Fruit fly (Drosophila melanogaster) whole organism, embryonic: ENCODE data around the gene WASp.
A peak's percentile ranks its signal among the peaks of the same experiment; 100 is the strongest.

Experiments
- Asciz ChIP-seq: fragments of 200-800 bp; sonication (Bioruptor generic); optimal IDR thresholded peaks from 2 replicates; lab custom pipeline; 2017; ENCODE audit warnings: missing biosample characterization, mild to moderate bottlenecking, missing genetic modification characterization, missing genetic modification reagents
- Bteb2 ChIP-seq: fragments of 200-800 bp; sonication (Bioruptor generic); optimal IDR thresholded peaks from 2 replicates; lab custom pipeline; 2016; ENCODE audit warnings: missing biosample characterization, missing genetic modification characterization
- CG11456 ChIP-seq: fragments of 200-800 bp; sonication (Bioruptor generic); IDR thresholded peaks from 3 replicates; pipeline ENCODE4 v1.3.6; 2022; ENCODE audit warnings: missing biosample characterization, missing genetic modification characterization
- CG11504 ChIP-seq: fragments of 200-800 bp; sonication (Bioruptor generic); optimal IDR thresholded peaks from 3 replicates; lab custom pipeline; 2019; ENCODE audit warnings: missing biosample characterization, mild to moderate bottlenecking, missing genetic modification characterization, moderate library complexity
- CG11695 ChIP-seq: fragments of 200-800 bp; sonication (Bioruptor generic); IDR thresholded peaks from 3 replicates; pipeline ENCODE4 v1.3.6; 2022; ENCODE audit warnings: missing biosample characterization, missing genetic modification characterization
- CG12391 ChIP-seq: fragments of 200-800 bp; sonication (Bioruptor generic); optimal IDR thresholded peaks from 3 replicates; lab custom pipeline; 2018; ENCODE audit warnings: missing biosample characterization, mild to moderate bottlenecking, missing genetic modification characterization, moderate library complexity
- CG13296 ChIP-seq: fragments of 200-800 bp; sonication (Bioruptor generic); optimal IDR thresholded peaks from 3 replicates; lab custom pipeline; 2018; ENCODE audit warnings: missing biosample characterization, mild to moderate bottlenecking, missing genetic modification characterization
- CG1529 ChIP-seq: fragments of 200-800 bp; sonication (Bioruptor generic); optimal IDR thresholded peaks from 3 replicates; lab custom pipeline; 2018; ENCODE audit warnings: missing biosample characterization, missing genetic modification characterization
- CG17802 ChIP-seq: fragments of 200-800 bp; sonication (Bioruptor generic); optimal IDR thresholded peaks from 2 replicates; lab custom pipeline; 2018; ENCODE audit warnings: missing biosample characterization, mild to moderate bottlenecking, missing genetic modification characterization, moderate library complexity
- CG18262 ChIP-seq: fragments of 200-800 bp; optimal IDR thresholded peaks from 3 replicates; lab custom pipeline; 2019; ENCODE audit warnings: missing biosample characterization, mild to moderate bottlenecking, missing genetic modification characterization, moderate library complexity
- CG2875 ChIP-seq: fragments of 200-800 bp; sonication (Bioruptor generic); optimal IDR thresholded peaks from 2 replicates; lab custom pipeline; 2017; ENCODE audit warnings: missing biosample characterization, mild to moderate bottlenecking, missing genetic modification characterization, missing genetic modification reagents
- CG32772 ChIP-seq: fragments of 200-800 bp; sonication (Bioruptor generic); IDR thresholded peaks from 2 replicates; pipeline ENCODE4 v1.3.6; 2022; ENCODE audit warnings: missing biosample characterization, missing genetic modification characterization
- CG33213 ChIP-seq: fragments of 200-800 bp; sonication (Bioruptor generic); optimal IDR thresholded peaks from 3 replicates; lab custom pipeline; 2016; ENCODE audit warnings: missing biosample characterization, missing genetic modification characterization
- CG6765 ChIP-seq: fragments of 200-800 bp; sonication (Bioruptor generic); optimal IDR thresholded peaks from 3 replicates; lab custom pipeline; 2017; ENCODE audit warnings: missing biosample characterization, mild to moderate bottlenecking, missing genetic modification characterization
- CG6813 ChIP-seq: fragments of 200-800 bp; sonication (Bioruptor generic); optimal IDR thresholded peaks from 2 replicates; lab custom pipeline; 2017; ENCODE audit warnings: missing biosample characterization, missing genetic modification characterization, mild to moderate bottlenecking, moderate library complexity, missing genetic modification reagents
- CG7928 ChIP-seq: fragments of 200-800 bp; sonication (Bioruptor generic); optimal IDR thresholded peaks from 2 replicates; lab custom pipeline; 2017; ENCODE audit warnings: missing biosample characterization, mild to moderate bottlenecking, missing genetic modification characterization
- CG8944 ChIP-seq: fragments of 200-800 bp; sonication (Bioruptor generic); optimal IDR thresholded peaks from 3 replicates; lab custom pipeline; 2016; ENCODE audit warnings: missing biosample characterization, missing genetic modification characterization
- CG9215 ChIP-seq: fragments of 200-800 bp; sonication (Bioruptor generic); IDR thresholded peaks from 2 replicates; pipeline ENCODE4 v1.3.6; 2022; ENCODE audit warnings: missing biosample characterization, missing genetic modification characterization
- CG9797 ChIP-seq: fragments of 200-800 bp; sonication (Bioruptor generic); optimal IDR thresholded peaks from 3 replicates; lab custom pipeline; 2018; ENCODE audit warnings: missing biosample characterization, mild to moderate bottlenecking, missing genetic modification characterization
- D19A ChIP-seq: fragments of 200-800 bp; optimal IDR thresholded peaks from 3 replicates; lab custom pipeline; 2019; ENCODE audit warnings: missing biosample characterization, mild to moderate bottlenecking, missing genetic modification characterization, moderate library complexity
- Dll ChIP-seq: fragments of 200-800 bp; sonication (Bioruptor generic); IDR thresholded peaks from 4 replicates; pipeline ENCODE4 v1.3.6; 2022; ENCODE audit warnings: missing biosample characterization, missing genetic modification characterization; ENCODE audit not compliant: partially characterized antibody
- Dref ChIP-seq: fragments of 200-800 bp; sonication (Bioruptor generic); IDR thresholded peaks from 2 replicates; pipeline ENCODE4 v1.3.6; 2022; ENCODE audit warnings: missing biosample characterization, missing genetic modification characterization
- Hand ChIP-seq: fragments of 200-800 bp; sonication (Bioruptor generic); optimal IDR thresholded peaks from 2 replicates; lab custom pipeline; 2017; ENCODE audit warnings: mild to moderate bottlenecking, missing biosample characterization, missing genetic modification reagents, missing genetic modification characterization
- Hr51 ChIP-seq, 2 experiments: fragments of 200-800 bp; sonication (Bioruptor generic); optimal IDR thresholded peaks; 2 replicates in 1 of 2; 3 replicates in 1 of 2; lab custom pipeline; 2016 to 2018; ENCODE audit warnings: missing biosample characterization in 2 of 2, missing genetic modification characterization in 2 of 2, mild to moderate bottlenecking in 1 of 2, moderate library complexity in 1 of 2
- Nf-YB ChIP-seq: fragments of 200-800 bp; sonication (Bioruptor generic); optimal IDR thresholded peaks from 3 replicates; lab custom pipeline; 2019; ENCODE audit warnings: missing biosample characterization, mild to moderate bottlenecking, missing genetic modification characterization, moderate library complexity
- Oli ChIP-seq: fragments of 200-800 bp; sonication (Bioruptor generic); optimal IDR thresholded peaks from 2 replicates; lab custom pipeline; 2018; ENCODE audit warnings: missing biosample characterization, mild to moderate bottlenecking, missing genetic modification characterization, moderate library complexity
- Ptx1 ChIP-seq: fragments of 200-800 bp; sonication (Bioruptor generic); IDR thresholded peaks from 2 replicates; pipeline ENCODE4 v1.3.6; 2022; ENCODE audit warnings: missing biosample characterization, missing genetic modification characterization
- Sox100B ChIP-seq: fragments of 200-800 bp; sonication (Bioruptor generic); optimal IDR thresholded peaks from 3 replicates; lab custom pipeline; 2018; ENCODE audit warnings: missing biosample characterization, mild to moderate bottlenecking, missing genetic modification characterization
- Ssrp ChIP-seq: fragments of 200-800 bp; sonication (Bioruptor generic); optimal IDR thresholded peaks from 2 replicates; lab custom pipeline; 2018; ENCODE audit warnings: missing biosample characterization, mild to moderate bottlenecking, missing genetic modification characterization, moderate library complexity
- ara ChIP-seq: fragments of 200-800 bp; sonication (Bioruptor generic); IDR thresholded peaks from 2 replicates; pipeline ENCODE4 v1.3.6; 2022; ENCODE audit warnings: missing biosample characterization, missing genetic modification characterization
- az2 ChIP-seq: fragments of 200-800 bp; sonication (Bioruptor generic); optimal IDR thresholded peaks from 3 replicates; lab custom pipeline; 2016; ENCODE audit warnings: missing biosample characterization, missing genetic modification characterization
- chn ChIP-seq: fragments of 200-800 bp; sonication (Bioruptor generic); optimal IDR thresholded peaks from 2 replicates; lab custom pipeline; 2016; ENCODE audit warnings: missing biosample characterization, missing genetic modification characterization
- dmrt11E ChIP-seq: fragments of 200-800 bp; sonication (Bioruptor generic); optimal IDR thresholded peaks from 3 replicates; lab custom pipeline; 2018; ENCODE audit warnings: missing biosample characterization, mild to moderate bottlenecking, missing genetic modification characterization, moderate library complexity
- dmrt99B ChIP-seq: fragments of 200-800 bp; sonication (Bioruptor generic); optimal IDR thresholded peaks from 2 replicates; lab custom pipeline; 2018; ENCODE audit warnings: missing biosample characterization, mild to moderate bottlenecking, missing genetic modification characterization, moderate library complexity
- ems ChIP-seq: fragments of 200-800 bp; sonication (Bioruptor generic); optimal IDR thresholded peaks from 3 replicates; lab custom pipeline; 2016; ENCODE audit warnings: missing biosample characterization, missing genetic modification characterization
- fd96Cb ChIP-seq: fragments of 200-800 bp; sonication (Bioruptor generic); optimal IDR thresholded peaks from 2 replicates; lab custom pipeline; 2018; ENCODE audit warnings: missing biosample characterization, mild to moderate bottlenecking, missing genetic modification characterization, moderate library complexity
- gem ChIP-seq: fragments of 200-800 bp; sonication (Bioruptor generic); optimal IDR thresholded peaks from 2 replicates; lab custom pipeline; 2019; ENCODE audit warnings: missing biosample characterization, mild to moderate bottlenecking, missing genetic modification characterization, moderate library complexity
- gsb-n ChIP-seq: fragments of 200-800 bp; sonication (Bioruptor generic); optimal IDR thresholded peaks from 3 replicates; lab custom pipeline; 2018; ENCODE audit warnings: missing biosample characterization, mild to moderate bottlenecking, missing genetic modification characterization
- kay ChIP-seq: fragments of 200-800 bp; sonication (Bioruptor generic); optimal IDR thresholded peaks from 2 replicates; lab custom pipeline; 2016; ENCODE audit warnings: missing biosample characterization, missing genetic modification characterization
- phol ChIP-seq: fragments of 200-800 bp; sonication (Bioruptor generic); optimal IDR thresholded peaks from 3 replicates; lab custom pipeline; 2018; ENCODE audit warnings: missing biosample characterization, mild to moderate bottlenecking, missing genetic modification characterization, moderate library complexity
- prd ChIP-seq, 3 experiments: fragments of >200 bp in 2 of 3; fragments of 200-800 bp in 1 of 3; sonication (Bioruptor generic) in 1 of 3; optimal IDR thresholded peaks in 2 of 3; IDR thresholded peaks in 1 of 3; 2 replicates in 2 of 3; 3 replicates in 1 of 3; pipeline versions ENCODE4 v1.3.6 to Lab custom; 2017 to 2022; ENCODE audit warnings: missing biosample characterization in 1 of 3, missing genetic modification characterization in 1 of 3
- pzg ChIP-seq: fragments of 200-800 bp; sonication (Bioruptor generic); optimal IDR thresholded peaks from 3 replicates; lab custom pipeline; 2018; ENCODE audit warnings: missing biosample characterization, mild to moderate bottlenecking, missing genetic modification characterization, moderate library complexity
- tna ChIP-seq: fragments of 200-800 bp; sonication (Bioruptor generic); IDR thresholded peaks from 2 replicates; pipeline ENCODE4 v1.3.6; 2022; ENCODE audit warnings: missing biosample characterization, missing genetic modification characterization; ENCODE audit not compliant: partially characterized antibody
- tup ChIP-seq: fragments of 200-800 bp; sonication (Bioruptor generic); optimal IDR thresholded peaks from 2 replicates; lab custom pipeline; 2016; ENCODE audit warnings: missing biosample characterization, mild to moderate bottlenecking, missing genetic modification characterization, moderate library complexity
- twi ChIP-seq: fragments of 200-800 bp; optimal IDR thresholded peaks from 2 replicates; lab custom pipeline; 2019; ENCODE audit warnings: missing biosample characterization, mild to moderate bottlenecking, missing genetic modification characterization, moderate library complexity
- unpg ChIP-seq: fragments of 200-800 bp; sonication (Bioruptor generic); optimal IDR thresholded peaks from 3 replicates; lab custom pipeline; 2018; ENCODE audit warnings: missing biosample characterization, mild to moderate bottlenecking, missing genetic modification characterization, moderate library complexity
- vnd ChIP-seq: fragments of 200-800 bp; sonication (Bioruptor generic); IDR thresholded peaks from 3 replicates; pipeline ENCODE4 v1.3.6; 2022; ENCODE audit warnings: missing biosample characterization, missing genetic modification characterization; ENCODE audit not compliant: partially characterized antibody

The WASp gene

dm6 chr3R:28847547-28848316 is 15.9 kb upstream of the WASp start (continued):
- TF ChIP-seq Oli (tag; lab: Kevin White, UChicago) (peak; percentile 24), gsb-n (tag; lab: Kevin White, UChicago) (peak; percentile 35), Ssrp (tag; lab: Kevin White, UChicago) (peak; percentile 32), tup (GFP tag; lab: Kevin White, UChicago) (no peak), CG1529 (GFP tag; lab: Kevin White, UChicago) (peak; percentile 3), CG18262 (tag; lab: Kevin White, UChicago) (peak; percentile 59), CG7928 (no peak), dmrt11E (peak; percentile 40), ems (no peak), Asciz (GFP tag; lab: Kevin White, UChicago) (peak; percentile 10), ara (GFP tag; lab: Robert Waterston, UW) (no peak), Sox100B (GFP tag; lab: Kevin White, UChicago) (peak; percentile 28), unpg (peak; percentile 6), CG2875 (no peak), Dref (no peak), CG11504 (tag; lab: Kevin White, UChicago) (peak; percentile 55), CG9215 (no peak), Hand (no peak), chn (GFP tag; lab: Kevin White, UChicago) (no peak), Bteb2 (GFP tag; lab: Kevin White, UChicago) (no peak), pzg (GFP tag; lab: Kevin White, UChicago) (no peak), CG6813 (no peak), Hr51 (GFP tag; optimal IDR thresholded peaks at IDR 0.05; lab: Kevin White, UChicago) (peak in 1 of 2 experiments; percentile 8), CG13296 (no peak), twi (no peak), gem (tag; lab: Kevin White, UChicago) (peak; percentile 56), fd96Cb (tag; lab: Kevin White, UChicago) (peak; percentile 0), CG12391 (tag; lab: Kevin White, UChicago) (peak; percentile 15), CG11456 (GFP tag; lab: Robert Waterston, UW) (0 out of 3 replicates have a peak, but pooled peaks have one; percentile 59), vnd (no peak), CG33213 (GFP tag; lab: Kevin White, UChicago) (no peak), Ptx1 (GFP tag; lab: Robert Waterston, UW) (no peak), CG11695 (GFP tag; lab: Robert Waterston, UW) (no peak), CG32772 (GFP tag; lab: Robert Waterston, UW) (no peak), kay (no peak), Nf-YB (GFP tag; lab: Kevin White, UChicago) (no peak), CG9797 (no peak), CG6765 (GFP tag; lab: Kevin White, UChicago) (no peak), Dll (no peak), dmrt99B (tag; lab: Kevin White, UChicago) (peak; percentile 34), CG8944 (no peak), D19A (tag; lab: Kevin White, UChicago) (peak; percentile 37), CG17802 (tag; lab: Kevin White, UChicago) (no peak), tna (no peak), prd (optimal IDR thresholded peaks at IDR 0.05; lab: Kevin White, UChicago) (no peak), prd (GFP tag; IDR thresholded peaks at IDR 0.05; lab: Robert Waterston, UW) (no peak), phol (tag; lab: Kevin White, UChicago) (peak; percentile 44), az2 (GFP tag; lab: Kevin White, UChicago) (peak; percentile 15)
